Fruit fly (Drosophila melanogaster) whole organism, wandering third instar larva: ENCODE measurements around the gene hth.

ENCODE experiments used
- Abd-B ChIP-seq: fragments of >200 bp; optimal IDR thresholded peaks from 2 replicates; lab custom pipeline; 2017; ENCODE audit warnings: missing biosample characterization, missing genetic modification characterization
- CG32264 ChIP-seq: fragments of 200-800 bp; sonication (Bioruptor generic); optimal IDR thresholded peaks from 2 replicates; lab custom pipeline; 2016; ENCODE audit warnings: missing biosample characterization, missing genetic modification characterization
- CG9705 ChIP-seq: fragments of 200-800 bp; sonication (Bioruptor generic); optimal IDR thresholded peaks from 2 replicates; lab custom pipeline; 2018; ENCODE audit warnings: missing biosample characterization, mild to moderate bottlenecking, missing genetic modification characterization
- CrebA ChIP-seq: fragments of 200-800 bp; sonication (Bioruptor generic); optimal IDR thresholded peaks from 2 replicates; lab custom pipeline; 2016; ENCODE audit warnings: missing biosample characterization, mild to moderate bottlenecking, missing genetic modification characterization, borderline replicate concordance
- Dfd ChIP-seq: fragments of >200 bp; optimal IDR thresholded peaks from 2 replicates; lab custom pipeline; 2017; ENCODE audit warnings: missing biosample characterization, missing genetic modification characterization
- Dif ChIP-seq: fragments of 200-275, 200-300 bp; sonication (Bioruptor generic); optimal IDR thresholded peaks from 2 replicates; lab custom pipeline; 2018; ENCODE audit warnings: missing biosample characterization, missing genetic modification characterization; ENCODE audit not compliant: partially characterized antibody
- GATAd ChIP-seq: sonication (Bioruptor generic); optimal IDR thresholded peaks from 2 replicates; lab custom pipeline; 2016; ENCODE audit warnings: missing biosample characterization, missing genetic modification characterization
- HLH106 ChIP-seq: fragments of 200-800 bp; optimal IDR thresholded peaks from 3 replicates; lab custom pipeline; 2019; ENCODE audit warnings: missing biosample characterization, mild to moderate bottlenecking, missing genetic modification characterization, moderate library complexity
- Hnf4 ChIP-seq: fragments of 200-800 bp; sonication (Bioruptor generic); optimal IDR thresholded peaks from 2 replicates; lab custom pipeline; 2016; ENCODE audit warnings: missing biosample characterization, mild to moderate bottlenecking, missing genetic modification characterization
- Hr78 ChIP-seq: fragments of >200 bp; optimal IDR thresholded peaks from 2 replicates; lab custom pipeline; 2017; ENCODE audit warnings: missing biosample characterization, missing genetic modification characterization
- Hr83 ChIP-seq: fragments of 200-300 bp; sonication (Bioruptor generic); optimal IDR thresholded peaks from 2 replicates; lab custom pipeline; 2016; ENCODE audit warnings: missing biosample characterization, mild to moderate bottlenecking, missing genetic modification characterization, moderate library complexity; ENCODE audit not compliant: poor library complexity, severe bottlenecking
- Jra ChIP-seq: sonication (Bioruptor generic); optimal IDR thresholded peaks from 2 replicates; lab custom pipeline; 2016; ENCODE audit warnings: missing biosample characterization, missing genetic modification characterization
- Mio ChIP-seq: sonication (Bioruptor generic); optimal IDR thresholded peaks from 2 replicates; lab custom pipeline; 2016; ENCODE audit warnings: missing biosample characterization, missing genetic modification characterization
- Myc ChIP-seq: fragments of >200 bp; optimal IDR thresholded peaks from 2 replicates; lab custom pipeline; 2017
- N ChIP-seq: fragments of >200 bp; optimal IDR thresholded peaks from 2 replicates; lab custom pipeline; 2018; ENCODE audit warnings: missing biosample characterization, missing external identifiers, missing genetic modification characterization
- OdsH ChIP-seq: fragments of 200-800 bp; sonication (Bioruptor generic); optimal IDR thresholded peaks from 2 replicates; lab custom pipeline; 2016; ENCODE audit warnings: missing biosample characterization, mild to moderate bottlenecking, missing genetic modification characterization
- Rel ChIP-seq, 2 experiments: fragments of 200-800 bp; sonication (Bioruptor generic) in 1 of 2; optimal IDR thresholded peaks; 2 replicates in 1 of 2; 3 replicates in 1 of 2; lab custom pipeline; 2016 to 2019; ENCODE audit warnings: mild to moderate bottlenecking in 2 of 2, missing biosample characterization in 2 of 2, missing genetic modification characterization in 2 of 2, moderate library complexity in 1 of 2
- Sp1 ChIP-seq: fragments of 200-800 bp; sonication (Bioruptor generic); optimal IDR thresholded peaks from 3 replicates; lab custom pipeline; 2019; ENCODE audit warnings: missing biosample characterization, mild to moderate bottlenecking, missing genetic modification characterization, moderate library complexity
- Vsx2 ChIP-seq: fragments of 200-300, 225-300 bp; sonication (Bioruptor generic); optimal IDR thresholded peaks from 2 replicates; lab custom pipeline; 2018; ENCODE audit warnings: missing biosample characterization, missing genetic modification characterization; ENCODE audit not compliant: partially characterized antibody
- br ChIP-seq: fragments of 200-800 bp; sonication (Bioruptor generic); optimal IDR thresholded peaks from 2 replicates; lab custom pipeline; 2016; ENCODE audit warnings: missing biosample characterization, missing genetic modification characterization
- brk ChIP-seq: fragments of 200-800 bp; sonication (Bioruptor generic); optimal IDR thresholded peaks from 2 replicates; lab custom pipeline; 2016; ENCODE audit warnings: missing biosample characterization, mild to moderate bottlenecking, missing genetic modification characterization
- dl ChIP-seq, 2 experiments: fragments of 175-275, 200-275 bp in 1 of 2; fragments of 200-275 bp in 1 of 2; sonication (Bioruptor generic); optimal IDR thresholded peaks; lab custom pipeline; 2018; ENCODE audit warnings: mild to moderate bottlenecking in 2 of 2, missing biosample characterization in 2 of 2, missing genetic modification characterization in 2 of 2, moderate library complexity in 2 of 2; ENCODE audit not compliant: partially characterized antibody in 2 of 2, insufficient read depth in 1 of 2
- dmrt93B ChIP-seq: fragments of 200-800 bp; sonication (Bioruptor generic); optimal IDR thresholded peaks from 2 replicates; lab custom pipeline; 2018; ENCODE audit warnings: missing biosample characterization, mild to moderate bottlenecking, missing genetic modification characterization
- dsf ChIP-seq: sonication (Bioruptor generic); optimal IDR thresholded peaks from 2 replicates; lab custom pipeline; 2016; ENCODE audit warnings: missing biosample characterization, missing genetic modification characterization, borderline replicate concordance
- ey ChIP-seq: fragments of 200-800 bp; sonication (Bioruptor generic); optimal IDR thresholded peaks from 2 replicates; lab custom pipeline; 2016; ENCODE audit warnings: missing biosample characterization, missing genetic modification characterization
- foxo ChIP-seq, 2 experiments: fragments of 200-800 bp; sonication (Bioruptor generic); optimal IDR thresholded peaks; 2 replicates in 1 of 2; 3 replicates in 1 of 2; lab custom pipeline; 2016 to 2017; ENCODE audit warnings: missing biosample characterization in 2 of 2, missing genetic modification characterization in 2 of 2
- fru ChIP-seq: fragments of 200-800 bp; sonication (Bioruptor generic); optimal IDR thresholded peaks from 3 replicates; lab custom pipeline; 2016; ENCODE audit warnings: missing biosample characterization, mild to moderate bottlenecking, missing genetic modification characterization
- h ChIP-seq: fragments of 200-800 bp; sonication (Bioruptor generic); optimal IDR thresholded peaks from 3 replicates; lab custom pipeline; 2016; ENCODE audit warnings: missing biosample characterization, mild to moderate bottlenecking, missing genetic modification characterization
- jim ChIP-seq: fragments of 175-275, 200-325 bp; sonication (Bioruptor generic); optimal IDR thresholded peaks from 2 replicates; lab custom pipeline; 2016; ENCODE audit warnings: missing biosample characterization, mild to moderate bottlenecking, missing genetic modification characterization
- lola ChIP-seq: fragments of >200 bp; optimal IDR thresholded peaks from 2 replicates; lab custom pipeline; 2017; ENCODE audit warnings: missing biosample characterization, missing genetic modification characterization
- pan ChIP-seq: fragments of >200 bp; optimal IDR thresholded peaks from 2 replicates; lab custom pipeline; 2017
- psq ChIP-seq: fragments of 200-800 bp; sonication (Bioruptor generic); optimal IDR thresholded peaks from 3 replicates; lab custom pipeline; 2017; ENCODE audit warnings: missing biosample characterization, mild to moderate bottlenecking, missing genetic modification characterization, moderate library complexity
- rgr ChIP-seq: fragments of 200-800 bp; sonication (Bioruptor generic); optimal IDR thresholded peaks from 3 replicates; lab custom pipeline; 2016; ENCODE audit warnings: missing biosample characterization, mild to moderate bottlenecking, missing genetic modification characterization
- sage ChIP-seq: fragments of 200-800 bp; sonication (Bioruptor generic); optimal IDR thresholded peaks from 2 replicates; lab custom pipeline; 2016; ENCODE audit warnings: missing biosample characterization, mild to moderate bottlenecking, missing genetic modification characterization
- sv ChIP-seq: fragments of 200-800 bp; sonication (Bioruptor generic); optimal IDR thresholded peaks from 3 replicates; lab custom pipeline; 2016; ENCODE audit warnings: missing biosample characterization, missing genetic modification characterization
- tai ChIP-seq: sonication (Bioruptor generic); optimal IDR thresholded peaks from 2 replicates; lab custom pipeline; 2016; ENCODE audit warnings: missing biosample characterization, missing genetic modification characterization
- usp ChIP-seq: fragments of >200 bp; optimal IDR thresholded peaks from 2 replicates; lab custom pipeline; 2017; ENCODE audit warnings: missing biosample characterization, missing genetic modification characterization
- woc ChIP-seq: sonication (Bioruptor generic); optimal IDR thresholded peaks from 2 replicates; lab custom pipeline; 2016; ENCODE audit warnings: missing biosample characterization, mild to moderate bottlenecking, missing genetic modification characterization

Gene hth

DNA sequence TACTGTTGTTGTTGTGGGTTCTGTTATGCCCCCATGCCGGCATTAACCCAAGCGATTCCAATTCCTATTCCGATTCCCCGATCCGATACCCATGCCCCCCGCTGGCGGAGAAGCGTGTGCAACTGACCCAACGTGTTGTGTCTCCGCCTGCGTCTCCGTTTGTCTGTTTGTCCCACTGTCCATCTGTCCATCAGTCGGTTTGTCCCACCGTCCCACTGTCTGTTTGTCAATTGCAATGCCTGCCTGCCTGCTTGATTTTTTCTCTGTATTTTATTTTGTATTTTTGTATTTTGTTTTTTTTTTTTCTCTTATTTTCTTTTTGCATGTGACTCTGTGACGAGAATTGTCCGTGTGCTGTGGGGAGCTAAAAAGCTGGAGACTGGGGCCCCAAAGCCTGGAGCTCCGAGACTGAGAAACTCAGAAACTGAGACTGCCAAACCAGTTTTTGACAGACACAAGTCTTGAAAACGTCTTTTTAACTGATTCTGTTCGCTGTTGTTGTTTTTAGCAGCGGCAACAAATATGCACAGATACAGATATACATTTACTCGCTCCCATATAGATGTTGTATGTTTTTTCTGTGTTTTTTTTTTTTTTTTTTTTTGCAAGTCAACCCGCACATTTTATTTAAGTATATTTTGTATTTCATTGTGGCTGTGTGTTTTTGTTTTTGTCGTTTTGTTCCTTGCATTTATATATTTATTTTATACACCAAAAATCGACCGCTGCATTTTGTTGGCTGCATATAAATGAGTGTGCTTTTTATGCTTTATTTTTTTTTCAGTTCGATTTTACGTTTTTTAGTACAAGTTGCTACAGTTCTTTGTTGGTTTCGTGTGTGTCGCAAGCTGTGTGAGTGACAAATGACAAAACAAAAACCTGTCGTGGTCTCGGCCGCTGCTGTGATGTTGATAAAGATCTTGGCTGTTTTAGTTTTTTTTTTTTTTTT lies 50.5 kb downstream of the hth start:
- peak; percentile 45 for TF ChIP-seq sage (GFP tag; lab: Kevin White, UChicago)
- peak; percentile 19 for TF ChIP-seq Dif (GFP tag; lab: Kevin White, UChicago)
- no peak for TF ChIP-seq dsf (GFP tag; lab: Kevin White, UChicago)
- peak in 1 of 2 experiments; percentile 4 for TF ChIP-seq foxo (GFP tag; optimal IDR thresholded peaks at IDR 0.05; lab: Kevin White, UChicago)
- no peak for TF ChIP-seq lola (GFP tag; lab: Kevin White, UChicago)
- peak; percentile 6 for TF ChIP-seq Jra (GFP tag; lab: Kevin White, UChicago)
- no peak for TF ChIP-seq pan (lab: Kevin White, UChicago)
- no peak for TF ChIP-seq jim (GFP tag; lab: Kevin White, UChicago)
- no peak for TF ChIP-seq fru (GFP tag; lab: Kevin White, UChicago)
- TF ChIP-seq woc (GFP tag; lab: Kevin White, UChicago): peak; percentile 9
- no peak for TF ChIP-seq usp
- peak; percentile 79 for TF ChIP-seq CrebA
- no peak for TF ChIP-seq sv (GFP tag; lab: Kevin White, UChicago)
- TF ChIP-seq Abd-B (GFP tag; lab: Kevin White, UChicago): no peak
- no peak for TF ChIP-seq tai (GFP tag; lab: Kevin White, UChicago)
- peak; percentile 73 for TF ChIP-seq brk (GFP tag; lab: Kevin White, UChicago)
- TF ChIP-seq Rel (GFP tag; optimal IDR thresholded peaks at IDR 0.05; lab: Kevin White, UChicago): peak; percentile 57
- TF ChIP-seq Rel (tag; optimal IDR thresholded peaks at IDR 0.05; lab: Kevin White, UChicago): no peak
- peak; percentile 50 for TF ChIP-seq h (GFP tag; lab: Kevin White, UChicago)
- no peak for TF ChIP-seq Vsx2 (GFP tag; lab: Kevin White, UChicago)
- peak in 1 of 2 experiments; percentile 12 for TF ChIP-seq dl (GFP tag; optimal IDR thresholded peaks at IDR 0.05; lab: Kevin White, UChicago; ENCODE audit: insufficient read depth in 1 of 2, partially characterized antibody in 2 of 2)
- TF ChIP-seq CG9705 (GFP tag; lab: Kevin White, UChicago): no peak
- TF ChIP-seq OdsH (GFP tag; lab: Kevin White, UChicago): no peak
- no peak for TF ChIP-seq psq (GFP tag; lab: Kevin White, UChicago)
- no peak for TF ChIP-seq HLH106 (tag; lab: Kevin White, UChicago)
- peak; percentile 7 for TF ChIP-seq Hnf4 (GFP tag; lab: Kevin White, UChicago)
- TF ChIP-seq Hr83 (GFP tag; lab: Kevin White, UChicago): no peak
- TF ChIP-seq CG32264 (GFP tag; lab: Kevin White, UChicago): peak; percentile 30
- no peak for TF ChIP-seq ey (GFP tag; lab: Kevin White, UChicago)
- TF ChIP-seq Hr78 (GFP tag; lab: Kevin White, UChicago): no peak
- no peak for TF ChIP-seq Dfd (GFP tag; lab: Kevin White, UChicago)
- peak; percentile 36 for TF ChIP-seq Sp1 (GFP tag; lab: Kevin White, UChicago)
- no peak for TF ChIP-seq dmrt93B (GFP tag; lab: Kevin White, UChicago)
- no peak for TF ChIP-seq GATAd (GFP tag; lab: Kevin White, UChicago)
- TF ChIP-seq rgr: no peak
- no peak for TF ChIP-seq Mio (GFP tag; lab: Kevin White, UChicago)
- TF ChIP-seq N: no peak
- peak; percentile 48 for TF ChIP-seq br (GFP tag; lab: Kevin White, UChicago)
- no peak for TF ChIP-seq Myc (lab: Kevin White, UChicago)

DNA sequence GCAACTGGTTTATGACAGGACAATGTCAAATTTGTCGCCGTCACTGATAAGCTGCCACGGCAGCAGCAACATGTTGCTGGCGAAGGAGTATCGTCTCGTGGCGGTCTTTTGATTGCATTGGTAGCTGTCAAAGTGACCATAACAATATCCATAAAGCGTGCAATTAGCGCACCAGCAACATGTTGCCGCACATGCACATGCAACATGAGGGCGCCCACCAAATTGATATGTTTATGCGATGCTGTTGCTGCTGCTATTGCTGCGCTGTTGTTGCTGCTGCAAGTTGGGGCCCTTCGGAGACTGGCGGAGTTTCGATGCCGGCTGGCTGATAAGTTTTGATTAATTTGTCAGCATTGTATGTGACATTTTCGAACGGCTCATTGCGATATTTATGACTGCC lies 51.9 kb downstream of the hth start:
- TF ChIP-seq CG9705 (GFP tag; lab: Kevin White, UChicago) (no peak), Mio (GFP tag; lab: Kevin White, UChicago) (no peak), Hr83 (GFP tag; lab: Kevin White, UChicago) (no peak), Dfd (GFP tag; lab: Kevin White, UChicago) (no peak), Myc (lab: Kevin White, UChicago) (no peak), jim (GFP tag; lab: Kevin White, UChicago) (no peak), br (GFP tag; lab: Kevin White, UChicago) (no peak), usp (no peak), OdsH (GFP tag; lab: Kevin White, UChicago) (no peak), Dif (GFP tag; lab: Kevin White, UChicago) (no peak), Jra (GFP tag; lab: Kevin White, UChicago) (no peak)
